Worm (Caenorhabditis elegans): ENCODE data around the gene grd-6.

- no peak for TF ChIP-seq skn-1 (tag; optimal IDR thresholded peaks at IDR 0.05)
- TF ChIP-seq R02D3.7 (tag; optimal IDR thresholded peaks at IDR 0.05) = no peak
These were observed 1.2 kb downstream of the grd-6 start for ce11 chrV:9222819-9223218.

Data from whole organism, L2 larva.